Worm (Caenorhabditis elegans) whole organism, mixed stage, embryonic: Measurements from ENCODE around the gene rnp-7.

Source experiments
- blmp-1 ChIP-seq: fragments of 150-350 bp; optimal IDR thresholded peaks from 2 replicates; lab custom pipeline; 2014; ENCODE audit warnings: missing biosample characterization, missing genetic modification characterization
- ces-1 ChIP-seq: fragments of 150-350 bp; optimal IDR thresholded peaks from 2 replicates; lab custom pipeline; 2014; ENCODE audit warnings: missing biosample characterization, missing genetic modification reagents, missing genetic modification characterization
- mab-5 ChIP-seq: fragments of 150-350 bp; optimal IDR thresholded peaks from 2 replicates; lab custom pipeline; 2014; ENCODE audit warnings: missing biosample characterization, missing genetic modification characterization
- snpc-4 ChIP-seq: fragments of 150-350 bp; optimal IDR thresholded peaks from 2 replicates; lab custom pipeline; 2014; ENCODE audit warnings: missing biosample characterization, missing genetic modification characterization
- unc-62 ChIP-seq: fragments of 150-350 bp; optimal IDR thresholded peaks from 2 replicates; lab custom pipeline; 2014; ENCODE audit warnings: missing biosample characterization, missing genetic modification reagents, missing genetic modification characterization

ce11 chrIII:7203130-7203775 is 42.3 kb upstream of the rnp-7 start:
- TF ChIP-seq unc-62 (GFP tag; lab: Kevin White, UChicago) (no peak), snpc-4 (no peak), blmp-1 (no peak), mab-5 (tag; lab: Kevin White, UChicago) (no peak), ces-1 (GFP tag; lab: Kevin White, UChicago) (no peak)
